Fruit fly (Drosophila melanogaster): ENCODE results near the gene Ufl1.

dm6 chr3R:7122172-7123072, 48.2 kb upstream of the Ufl1 start:
- TF ChIP-seq dsx (GFP tag; optimal IDR thresholded peaks at IDR 0.05; ENCODE audit: poor library complexity, severe bottlenecking) = no peak
- peak; percentile 79 for TF ChIP-seq Blimp-1 (GFP tag; optimal IDR thresholded peaks at IDR 0.05)
- TF ChIP-seq salr (GFP tag; optimal IDR thresholded peaks at IDR 0.05) = no peak
- no peak for TF ChIP-seq CG7368 (GFP tag; optimal IDR thresholded peaks at IDR 0.05)
- TF ChIP-seq Met (GFP tag; optimal IDR thresholded peaks at IDR 0.05) = no peak
- no peak for TF ChIP-seq Eip93F (GFP tag; optimal IDR thresholded peaks at IDR 0.05)
- no peak for TF ChIP-seq fd85E (GFP tag; optimal IDR thresholded peaks at IDR 0.05)
- no peak for TF ChIP-seq CG4318 (GFP tag; optimal IDR thresholded peaks at IDR 0.05)
- no peak for TF ChIP-seq Gug (GFP tag; IDR thresholded peaks at IDR 0.05)
- TF ChIP-seq CG31627 (GFP tag; optimal IDR thresholded peaks at IDR 0.05) = no peak
- no peak for TF ChIP-seq Ets96B (tag; optimal IDR thresholded peaks at IDR 0.05)
- TF ChIP-seq CG6854 (GFP tag; optimal IDR thresholded peaks at IDR 0.05) = peak; percentile 81
- TF ChIP-seq Sox102F (GFP tag; optimal IDR thresholded peaks at IDR 0.05) = peak; percentile 3

All from whole organism, prepupa.